Fruit fly (Drosophila melanogaster) S2 (cell line): Measurements from ENCODE around the gene CG3156.

Experiments used
- CG8478 ChIP-seq: fragments of >200 bp; optimal IDR thresholded peaks from 2 replicates; lab custom pipeline; 2018
- CTCF ChIP-seq, 2 experiments: fragments of >200 bp; optimal IDR thresholded peaks; 2 replicates each; lab custom pipeline; 2018

DNA sequence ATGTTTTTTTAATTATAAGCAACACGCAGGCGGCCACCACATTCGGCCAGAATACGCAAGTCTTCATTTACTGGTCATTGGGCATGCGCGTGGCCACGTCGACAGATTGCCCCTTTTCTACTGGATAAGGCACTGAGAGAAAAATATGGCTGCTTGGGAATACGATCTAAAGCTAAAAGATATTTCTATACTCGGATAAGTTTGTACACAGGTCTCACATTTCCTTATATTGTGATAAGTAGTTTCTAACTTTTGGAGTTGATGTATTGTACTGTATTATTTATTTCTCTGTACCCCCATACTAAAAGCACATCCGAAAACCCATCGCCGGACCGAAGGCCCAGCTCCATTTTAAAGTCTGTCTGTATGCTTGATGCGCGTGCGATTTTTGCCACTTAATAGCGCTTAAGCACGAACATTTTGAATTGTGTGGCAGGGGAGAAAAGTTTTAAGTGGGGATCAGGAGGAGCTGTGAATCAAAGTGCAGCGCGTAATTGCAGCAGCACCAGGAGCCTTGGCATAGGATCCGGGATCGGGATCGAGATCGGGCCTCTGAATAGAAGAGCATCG, 43.6 kb upstream of the CG3156 start:
- TF ChIP-seq CTCF (optimal IDR thresholded peaks at IDR 0.05; lab: Kevin White, UChicago) (no peak), CG8478 (lab: Kevin White, UChicago) (no peak)
